Fruit fly (Drosophila melanogaster): ENCODE data around the gene CG14569.

CG14569 gene

DNA sequence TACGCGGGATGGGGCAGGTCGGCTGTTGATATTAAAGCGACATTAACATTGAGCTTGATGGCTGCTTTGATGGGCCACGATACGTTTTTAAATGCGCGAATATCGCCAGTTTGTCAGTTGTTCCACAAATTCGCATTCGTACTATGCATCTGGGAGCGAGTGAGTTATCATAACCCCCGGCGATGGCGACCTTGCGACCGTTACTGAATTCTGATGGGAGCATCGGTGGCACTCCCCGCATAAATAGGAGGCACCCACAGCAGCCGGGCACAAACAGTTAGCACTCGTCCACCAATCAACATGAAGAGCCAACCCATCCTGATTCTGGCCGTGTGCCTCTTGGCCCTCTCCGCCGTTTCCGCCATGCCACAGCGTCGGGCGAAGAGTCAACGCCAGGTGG, 25.5 kb upstream of the CG14569 start, which contains the start of gene CG14564:
CG14564 (plus strand) TSS at position 301 of the 400 bp plus-strand sequence.
- TF ChIP-seq Sox102F (GFP tag; optimal IDR thresholded peaks at IDR 0.05) (no peak), salr (GFP tag; optimal IDR thresholded peaks at IDR 0.05) (no peak), CG6808 (GFP tag; optimal IDR thresholded peaks at IDR 0.05) (no peak), Hr38 (GFP tag; optimal IDR thresholded peaks at IDR 0.05) (no peak), svp (GFP tag) (no peak), Eip93F (GFP tag; optimal IDR thresholded peaks at IDR 0.05) (no peak), CG11902 (GFP tag; optimal IDR thresholded peaks at IDR 0.05) (no peak), dsx (GFP tag; optimal IDR thresholded peaks at IDR 0.05; ENCODE audit: poor library complexity, severe bottlenecking) (no peak), Gug (GFP tag; IDR thresholded peaks at IDR 0.05) (no peak), net (GFP tag; optimal IDR thresholded peaks at IDR 0.05) (no peak), vri (GFP tag; optimal IDR thresholded peaks at IDR 0.05) (no peak), achi (GFP tag; optimal IDR thresholded peaks at IDR 0.05) (no peak), CG6163 (GFP tag; IDR thresholded peaks at IDR 0.05) (no peak)

DNA sequence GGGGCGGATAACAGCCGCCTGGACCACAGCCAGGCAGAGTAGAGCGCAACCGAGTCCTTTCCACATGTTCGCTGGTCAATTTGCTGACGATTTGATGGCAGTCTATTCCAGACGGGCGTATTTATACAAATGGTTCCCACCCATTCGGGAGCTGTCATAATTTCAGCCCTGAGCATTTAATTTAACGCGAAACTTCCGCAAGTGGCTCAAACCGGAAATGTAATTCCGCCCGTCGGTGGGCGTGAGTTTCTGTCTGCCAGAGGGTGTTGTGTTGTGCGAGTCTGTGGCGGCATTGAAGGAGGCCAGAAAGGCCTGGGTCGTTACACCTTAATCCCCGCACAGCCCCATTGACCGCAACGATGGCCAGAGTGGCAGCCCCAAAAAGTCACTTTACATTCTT, 12.8 kb upstream of the CG14569 start, which contains the start of gene CG14565:
CG14565 (minus strand) TSS at position 101 of the 400 bp plus-strand sequence.
- TF ChIP-seq CG16779 (tag; optimal IDR thresholded peaks at IDR 0.05), result no peak
- no peak for TF ChIP-seq Ets96B (tag; optimal IDR thresholded peaks at IDR 0.05)
- TF ChIP-seq CG32006 (GFP tag; optimal IDR thresholded peaks at IDR 0.05), result no peak
- no peak for TF ChIP-seq Ets21C (GFP tag; optimal IDR thresholded peaks at IDR 0.05)
- TF ChIP-seq CG6854 (GFP tag; optimal IDR thresholded peaks at IDR 0.05), result no peak
- no peak for TF ChIP-seq acj6 (GFP tag; optimal IDR thresholded peaks at IDR 0.05)
- no peak for TF ChIP-seq CG6792 (GFP tag; optimal IDR thresholded peaks at IDR 0.05)
- no peak for TF ChIP-seq CG15336 (GFP tag; IDR thresholded peaks at IDR 0.05)
- TF ChIP-seq cyc (GFP tag; optimal IDR thresholded peaks at IDR 0.05), result no peak
- TF ChIP-seq Eip75B (GFP tag; optimal IDR thresholded peaks at IDR 0.05), result no peak

DNA sequence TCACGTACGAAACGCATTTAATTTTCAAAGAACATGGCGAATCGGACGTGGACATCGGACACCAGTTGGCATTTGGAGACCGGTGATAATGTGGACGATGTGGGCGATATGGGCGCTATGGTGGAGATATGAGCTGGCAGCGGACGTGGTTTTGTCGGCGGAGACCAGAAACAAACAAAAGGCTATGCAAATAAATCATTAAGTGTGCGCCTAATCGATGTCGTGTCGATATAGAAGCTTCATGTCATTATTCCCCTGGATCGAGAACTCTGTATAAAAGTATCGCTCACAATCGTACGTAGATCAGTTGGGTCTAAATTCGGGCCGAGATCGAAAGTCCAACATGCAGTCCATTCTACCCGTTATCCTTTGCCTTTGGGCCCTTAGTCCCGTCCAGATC, 9.9 kb upstream of the CG14569 start, which contains the start of gene CG14572:
CG14572 (plus strand) TSS at position 301 of the 400 bp plus-strand sequence.
- no peak for TF ChIP-seq CG3919 (GFP tag; optimal IDR thresholded peaks at IDR 0.05)
- no peak for TF ChIP-seq Ets96B (tag; optimal IDR thresholded peaks at IDR 0.05)
- no peak for TF ChIP-seq svp (GFP tag)
- TF ChIP-seq pdm3 (GFP tag; optimal IDR thresholded peaks at IDR 0.05), result no peak
- no peak for TF ChIP-seq OdsH (GFP tag; optimal IDR thresholded peaks at IDR 0.05)
- TF ChIP-seq fd59A (GFP tag; optimal IDR thresholded peaks at IDR 0.05), result no peak
- no peak for TF ChIP-seq CG11902 (GFP tag; optimal IDR thresholded peaks at IDR 0.05)
- no peak for TF ChIP-seq Sox14 (GFP tag; optimal IDR thresholded peaks at IDR 0.05)
- TF ChIP-seq CG10669 (GFP tag; optimal IDR thresholded peaks at IDR 0.05), result no peak
- TF ChIP-seq acj6 (GFP tag; optimal IDR thresholded peaks at IDR 0.05), result no peak
- TF ChIP-seq Sox102F (GFP tag; optimal IDR thresholded peaks at IDR 0.05), result no peak
- no peak for TF ChIP-seq eg (GFP tag; IDR thresholded peaks at IDR 0.05)
- no peak for TF ChIP-seq CG8119 (GFP tag; IDR thresholded peaks at IDR 0.05)
- TF ChIP-seq Blimp-1 (GFP tag; optimal IDR thresholded peaks at IDR 0.05), result no peak
- TF ChIP-seq CG8319 (GFP tag; optimal IDR thresholded peaks at IDR 0.05), result no peak

DNA sequence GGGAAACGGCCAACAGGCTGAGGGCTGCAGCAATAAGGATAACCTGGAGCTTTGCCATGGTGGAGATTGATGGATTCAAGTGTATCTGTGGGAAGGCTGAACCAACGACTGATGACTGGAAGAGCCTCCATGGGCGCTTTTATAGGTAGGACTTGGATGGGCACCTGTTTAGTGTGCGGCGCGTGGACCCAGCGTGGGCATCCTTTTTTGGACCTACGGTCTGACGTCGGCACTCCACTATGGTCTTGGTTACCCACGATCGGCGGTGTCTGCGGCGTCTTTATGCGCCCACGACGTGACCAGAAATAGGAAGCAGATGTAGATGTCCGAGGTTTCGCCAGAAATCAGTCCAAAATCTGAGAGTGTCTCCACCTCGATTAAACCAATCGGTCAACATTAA, 8.9 kb upstream of the CG14569 start, which contains the start of gene CG14566:
CG14566 (minus strand) TSS at position 101 of the 400 bp plus-strand sequence.
- TF ChIP-seq esn (GFP tag; optimal IDR thresholded peaks at IDR 0.05), result no peak
